Worm (Caenorhabditis elegans) whole organism, young adult: Measurements from ENCODE around the gene skr-14.

Experiments used
- B0336.3 ChIP-seq: fragments of 200-800 bp; sonication (Bioruptor generic); IDR thresholded peaks from 2 replicates; pipeline ENCODE4 v1.3.6; 2022; ENCODE audit warnings: missing genetic modification characterization, missing compliant biosample characterization
- D2030.7 ChIP-seq: fragments of 200-800 bp; sonication (Bioruptor generic); IDR thresholded peaks from 2 replicates; pipeline ENCODE4 v1.3.6; 2022; ENCODE audit warnings: missing genetic modification reagents, missing genetic modification characterization, missing compliant biosample characterization
- F22D6.2 ChIP-seq: sonication (generic microtip); optimal IDR thresholded peaks from 2 replicates; lab custom pipeline; 2016; ENCODE audit warnings: mild to moderate bottlenecking, missing genetic modification characterization, missing compliant biosample characterization
- ama-1 ChIP-seq, 3 experiments: fragments of 150-350 bp in 1 of 3; sonication (generic microtip) in 2 of 3; optimal IDR thresholded peaks; 2 replicates each; lab custom pipeline; 2014 to 2018; ENCODE audit warnings: missing biosample characterization in 2 of 3, missing genetic modification characterization in 2 of 3, missing genetic modification reagents in 2 of 3
- athp-1 ChIP-seq: sonication (generic microtip); optimal IDR thresholded peaks from 2 replicates; lab custom pipeline; 2017; ENCODE audit warnings: mild to moderate bottlenecking, missing genetic modification characterization, missing compliant biosample characterization
- bed-2 ChIP-seq: fragments of 200-800 bp; sonication (Bioruptor generic); IDR thresholded peaks from 2 replicates; pipeline ENCODE4 v1.3.6; 2022; ENCODE audit warnings: missing genetic modification reagents, missing genetic modification characterization, missing compliant biosample characterization
- cebp-2 ChIP-seq: fragments of 200-800 bp; sonication (Bioruptor generic); IDR thresholded peaks from 2 replicates; pipeline ENCODE4 v1.3.6; 2022; ENCODE audit warnings: missing genetic modification characterization, missing compliant biosample characterization
- ceh-40 ChIP-seq: fragments of 200-800 bp; sonication (Bioruptor generic); IDR thresholded peaks from 2 replicates; pipeline ENCODE4 v1.3.6; 2022; ENCODE audit warnings: missing genetic modification characterization, missing compliant biosample characterization
- egrh-3 ChIP-seq: fragments of 200-800 bp; sonication (Bioruptor generic); IDR thresholded peaks from 2 replicates; pipeline ENCODE4 v1.3.6; 2022; ENCODE audit warnings: missing genetic modification reagents, missing genetic modification characterization, missing compliant biosample characterization
- ekl-4 ChIP-seq: fragments of 200-800 bp; sonication (Bioruptor generic); IDR thresholded peaks from 2 replicates; pipeline ENCODE4 v1.3.6; 2022; ENCODE audit warnings: missing genetic modification reagents, missing genetic modification characterization, missing compliant biosample characterization
- lsy-27 ChIP-seq: sonication (generic microtip); optimal IDR thresholded peaks from 2 replicates; lab custom pipeline; 2017; ENCODE audit warnings: missing genetic modification characterization, mild to moderate bottlenecking, missing compliant biosample characterization, antibody characterized with exemption, missing genotype, borderline replicate concordance; ENCODE audit not compliant: insufficient read depth
- rpc-1 ChIP-seq, 2 experiments: fragments of 150-350 bp in 1 of 2; sonication (generic microtip) in 1 of 2; optimal IDR thresholded peaks; 2 replicates each; lab custom pipeline; 2014 to 2018; ENCODE audit warnings: missing biosample characterization in 1 of 2, missing genetic modification characterization in 1 of 2, missing genetic modification reagents in 1 of 2, missing genotype in 1 of 2
- snpc-4 ChIP-seq, 5 experiments: fragments of 150-350 bp in 1 of 5; sonication (generic microtip) in 4 of 5; optimal IDR thresholded peaks; 2 replicates each; lab custom pipeline; 2014 to 2018; ENCODE audit warnings: missing genetic modification characterization in 5 of 5, missing biosample characterization in 3 of 5, antibody characterized with exemption in 2 of 5, mild to moderate bottlenecking in 2 of 5, missing compliant biosample characterization in 2 of 5, missing genotype in 2 of 5, moderate library complexity in 2 of 5, missing genetic modification reagents in 1 of 5
- unc-62 ChIP-seq: fragments of 150-350 bp; optimal IDR thresholded peaks from 2 replicates; lab custom pipeline; 2014; ENCODE audit warnings: missing biosample characterization, missing genetic modification reagents, missing genetic modification characterization

ce11 chrV:4398127-4398526 lies 23.2 kb downstream of the skr-14 start:
- TF ChIP-seq cebp-2 (GFP tag; lab: Robert Waterston, UW) (no peak), F22D6.2 (tag; lab: Kevin White, UChicago) (no peak), lsy-27 (tag; lab: Kevin White, UChicago) (no peak), ama-1 (optimal IDR thresholded peaks at IDR 0.05; lab: Kevin White, UChicago) (no peak), ama-1 (GFP tag; optimal IDR thresholded peaks at IDR 0.05; lab: Kevin White, UChicago) (no peak), D2030.7 (GFP tag; lab: Robert Waterston, UW) (no peak), unc-62 (no peak), snpc-4 (GFP tag; optimal IDR thresholded peaks at IDR 0.05; lab: Kevin White, UChicago) (no peak), snpc-4 (tag; optimal IDR thresholded peaks at IDR 0.05; lab: Kevin White, UChicago) (no peak), egrh-3 (GFP tag; lab: Robert Waterston, UW) (no peak), athp-1 (tag; lab: Kevin White, UChicago) (no peak), B0336.3 (GFP tag; lab: Robert Waterston, UW) (no peak), ceh-40 (GFP tag; lab: Robert Waterston, UW) (no peak), bed-2 (GFP tag; lab: Robert Waterston, UW) (no peak), ekl-4 (GFP tag; lab: Robert Waterston, UW) (no peak), rpc-1 (optimal IDR thresholded peaks at IDR 0.05; lab: Kevin White, UChicago) (no peak), rpc-1 (tag; optimal IDR thresholded peaks at IDR 0.05; lab: Kevin White, UChicago) (no peak)
